Fruit fly (Drosophila melanogaster): Measurements from ENCODE around the gene Tsp29Fa.

DNA sequence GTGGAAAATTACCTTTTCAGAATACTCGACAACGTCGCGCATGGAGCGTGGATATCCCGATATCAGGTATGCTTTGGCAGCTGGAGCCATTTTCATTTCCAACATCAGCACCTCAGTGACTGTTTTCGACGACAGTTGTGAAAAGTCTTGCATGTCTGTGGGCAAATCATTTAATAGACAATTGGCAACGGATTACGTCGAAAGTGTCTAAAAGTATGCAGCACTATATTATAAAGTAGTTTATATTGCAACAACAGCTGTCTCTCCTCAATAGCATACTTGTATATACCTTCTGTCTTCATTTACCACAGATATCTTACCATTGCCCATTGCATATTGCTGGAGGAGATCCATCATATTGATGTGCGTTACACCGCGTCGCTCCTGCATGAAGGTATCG, 39.1 kb downstream of the Tsp29Fa start:
- no peak for TF ChIP-seq fd96Ca (GFP tag; IDR thresholded peaks at IDR 0.05)
- no peak for TF ChIP-seq Snoo (tag; optimal IDR thresholded peaks at IDR 0.05)
- TF ChIP-seq CG14655 (GFP tag; optimal IDR thresholded peaks at IDR 0.05), result no peak
- no peak for TF ChIP-seq CG15710 (tag; optimal IDR thresholded peaks at IDR 0.05)
- TF ChIP-seq CG8301 (tag; optimal IDR thresholded peaks at IDR 0.05), result no peak
- no peak for TF ChIP-seq CG10348 (GFP tag; IDR thresholded peaks at IDR 0.05)
- no peak for TF ChIP-seq EcR (GFP tag; optimal IDR thresholded peaks at IDR 0.05)
- TF ChIP-seq gl (tag; optimal IDR thresholded peaks at IDR 0.05), result no peak
- no peak for TF ChIP-seq rn (GFP tag; IDR thresholded peaks at IDR 0.05)
- no peak for TF ChIP-seq CG12605 (GFP tag; IDR thresholded peaks at IDR 0.05)
- no peak for TF ChIP-seq CG4496 (GFP tag; IDR thresholded peaks at IDR 0.05)
